Fruit fly (Drosophila melanogaster) whole organism, embryonic: ENCODE results near the gene alien.

Source experiments
- Atf3 ChIP-seq: fragments of 200-800 bp; sonication (Bioruptor generic); optimal IDR thresholded peaks from 3 replicates; lab custom pipeline; 2016; ENCODE audit warnings: missing biosample characterization, missing genetic modification characterization
- CG10267 ChIP-seq: fragments of 200-800 bp; sonication (Bioruptor generic); optimal IDR thresholded peaks from 2 replicates; lab custom pipeline; 2018; ENCODE audit warnings: missing biosample characterization, mild to moderate bottlenecking, missing genetic modification characterization, moderate library complexity
- CG10366 ChIP-seq: fragments of 200-800 bp; sonication (Bioruptor generic); IDR thresholded peaks from 2 replicates; pipeline ENCODE4 v1.3.6; 2022; ENCODE audit warnings: missing biosample characterization, missing genetic modification characterization
- CG11085 ChIP-seq: fragments of 200-800 bp; sonication (Bioruptor generic); IDR thresholded peaks from 2 replicates; pipeline ENCODE4 v1.3.6; 2022; ENCODE audit warnings: missing biosample characterization, missing genetic modification characterization
- CG11093 ChIP-seq: fragments of 200-800 bp; sonication (Bioruptor generic); IDR thresholded peaks from 3 replicates; pipeline ENCODE4 v1.3.6; 2022; ENCODE audit warnings: missing biosample characterization, missing genetic modification characterization
- CG13287 ChIP-seq: fragments of 200-800 bp; sonication (Bioruptor generic); IDR thresholded peaks from 2 replicates; pipeline ENCODE4 v1.3.6; 2022; ENCODE audit warnings: missing biosample characterization, missing genetic modification characterization; ENCODE audit not compliant: partially characterized antibody
- CG13894 ChIP-seq: fragments of 200-800 bp; sonication (Bioruptor generic); optimal IDR thresholded peaks from 3 replicates; lab custom pipeline; 2018; ENCODE audit warnings: missing biosample characterization, mild to moderate bottlenecking, missing genetic modification characterization, moderate library complexity
- CG14014 ChIP-seq: fragments of 200-800 bp; sonication (Bioruptor generic); IDR thresholded peaks from 2 replicates; pipeline ENCODE4 v1.3.6; 2022; ENCODE audit warnings: missing biosample characterization, missing genetic modification characterization
- CG14710 ChIP-seq: fragments of 200-800 bp; sonication (Bioruptor generic); optimal IDR thresholded peaks from 3 replicates; lab custom pipeline; 2019; ENCODE audit warnings: missing biosample characterization, mild to moderate bottlenecking, missing genetic modification characterization, moderate library complexity
- CG15479 ChIP-seq: fragments of 200-800 bp; sonication (Bioruptor generic); optimal IDR thresholded peaks from 3 replicates; lab custom pipeline; 2019; ENCODE audit warnings: missing biosample characterization, mild to moderate bottlenecking, missing genetic modification characterization, moderate library complexity
- CG17186 ChIP-seq: fragments of 200-800 bp; sonication (Bioruptor generic); optimal IDR thresholded peaks from 3 replicates; lab custom pipeline; 2017; ENCODE audit warnings: missing biosample characterization, missing genetic modification reagents, missing genetic modification characterization
- CG17385 ChIP-seq: fragments of 200-800 bp; sonication (Bioruptor generic); optimal IDR thresholded peaks from 3 replicates; lab custom pipeline; 2018; ENCODE audit warnings: missing biosample characterization, mild to moderate bottlenecking, missing genetic modification characterization
- CG17568 ChIP-seq: fragments of 200-800 bp; sonication (Bioruptor generic); optimal IDR thresholded peaks from 2 replicates; lab custom pipeline; 2018; ENCODE audit warnings: missing biosample characterization, mild to moderate bottlenecking, missing genetic modification characterization, moderate library complexity
- CG17829 ChIP-seq: fragments of 200-800 bp; optimal IDR thresholded peaks from 2 replicates; lab custom pipeline; 2019; ENCODE audit warnings: missing biosample characterization, mild to moderate bottlenecking, missing genetic modification characterization, moderate library complexity
- CG18011 ChIP-seq: fragments of 200-800 bp; sonication (Bioruptor generic); optimal IDR thresholded peaks from 2 replicates; lab custom pipeline; 2017; ENCODE audit warnings: missing biosample characterization, missing genetic modification characterization, mild to moderate bottlenecking, moderate library complexity, missing genotype
- CG18262 ChIP-seq: fragments of 200-800 bp; optimal IDR thresholded peaks from 3 replicates; lab custom pipeline; 2019; ENCODE audit warnings: missing biosample characterization, mild to moderate bottlenecking, missing genetic modification characterization, moderate library complexity
- CG18599 ChIP-seq: fragments of 200-800 bp; sonication (Bioruptor generic); optimal IDR thresholded peaks from 3 replicates; lab custom pipeline; 2017; ENCODE audit warnings: missing biosample characterization, missing genetic modification characterization, mild to moderate bottlenecking, moderate library complexity, missing genetic modification reagents
- CG31441 ChIP-seq: fragments of 200-800 bp; sonication (Bioruptor generic); IDR thresholded peaks from 2 replicates; pipeline ENCODE4 v1.3.6; 2022; ENCODE audit warnings: missing biosample characterization, missing genetic modification characterization
- CG32767 ChIP-seq: fragments of 200-800 bp; sonication (Bioruptor generic); IDR thresholded peaks from 2 replicates; pipeline ENCODE4 v1.3.6; 2022; ENCODE audit warnings: missing biosample characterization, missing genetic modification characterization
- CG3281 ChIP-seq: fragments of 200-800 bp; sonication (Bioruptor generic); optimal IDR thresholded peaks from 3 replicates; lab custom pipeline; 2017; ENCODE audit warnings: missing biosample characterization, mild to moderate bottlenecking, missing genetic modification characterization
- CG5180 ChIP-seq: fragments of 200-800 bp; sonication (Bioruptor generic); optimal IDR thresholded peaks from 3 replicates; lab custom pipeline; 2017; ENCODE audit warnings: missing biosample characterization, missing genetic modification characterization, mild to moderate bottlenecking, moderate library complexity, missing genetic modification reagents
- CG5953 ChIP-seq: fragments of 200-800 bp; sonication (Bioruptor generic); IDR thresholded peaks from 2 replicates; pipeline ENCODE4 v1.3.6; 2022; ENCODE audit warnings: missing biosample characterization, missing genetic modification characterization
- CG6689 ChIP-seq: fragments of 200-800 bp; sonication (Bioruptor generic); IDR thresholded peaks from 2 replicates; pipeline ENCODE4 v1.3.6; 2022; ENCODE audit warnings: missing biosample characterization, missing genetic modification characterization
- CG7372 ChIP-seq: fragments of 200-800 bp; sonication (Bioruptor generic); IDR thresholded peaks from 2 replicates; pipeline ENCODE4 v1.3.6; 2022; ENCODE audit warnings: missing biosample characterization, missing genetic modification characterization
- CG9437 ChIP-seq: fragments of 200-800 bp; sonication (Bioruptor generic); optimal IDR thresholded peaks from 2 replicates; lab custom pipeline; 2018; ENCODE audit warnings: missing biosample characterization, mild to moderate bottlenecking, missing genetic modification characterization
- CHES-1-like ChIP-seq: fragments of 200-800 bp; sonication (Bioruptor generic); optimal IDR thresholded peaks from 2 replicates; lab custom pipeline; 2016; ENCODE audit warnings: missing biosample characterization, missing genetic modification characterization
- Drgx ChIP-seq: fragments of 200-800 bp; sonication (Bioruptor generic); IDR thresholded peaks from 2 replicates; pipeline ENCODE4 v1.3.6; 2022; ENCODE audit warnings: missing biosample characterization, missing genetic modification characterization
- Rfx ChIP-seq: fragments of 200-800 bp; sonication (Bioruptor generic); IDR thresholded peaks from 2 replicates; pipeline ENCODE4 v1.3.6; 2022; ENCODE audit warnings: missing biosample characterization, missing genetic modification characterization
- Scr ChIP-seq: fragments of 200-800 bp; sonication (Bioruptor generic); IDR thresholded peaks from 2 replicates; pipeline ENCODE4 v1.3.6; 2022; ENCODE audit warnings: missing biosample characterization, missing genetic modification characterization; ENCODE audit not compliant: partially characterized antibody
- Usf ChIP-seq: fragments of 200-800 bp; sonication (Bioruptor generic); optimal IDR thresholded peaks from 2 replicates; lab custom pipeline; 2017; ENCODE audit warnings: missing genotype, missing biosample characterization, missing genetic modification characterization
- YL-1 ChIP-seq: fragments of 200-800 bp; sonication (Bioruptor generic); optimal IDR thresholded peaks from 3 replicates; lab custom pipeline; 2017; ENCODE audit warnings: missing biosample characterization, mild to moderate bottlenecking, missing genetic modification characterization
- cad ChIP-seq: fragments of >200 bp; optimal IDR thresholded peaks from 2 replicates; lab custom pipeline; 2017; ENCODE audit warnings: missing biosample characterization, missing genetic modification characterization
- cato ChIP-seq: fragments of 200-800 bp; sonication (Bioruptor generic); optimal IDR thresholded peaks from 2 replicates; lab custom pipeline; 2016; ENCODE audit warnings: missing biosample characterization, missing genetic modification characterization, borderline replicate concordance
- crc ChIP-seq: fragments of 200-800 bp; sonication (Bioruptor generic); optimal IDR thresholded peaks from 2 replicates; lab custom pipeline; 2016; ENCODE audit warnings: missing biosample characterization, missing genetic modification characterization
- danr ChIP-seq: fragments of 200-800 bp; sonication (Bioruptor generic); IDR thresholded peaks from 2 replicates; pipeline ENCODE4 v1.3.6; 2022; ENCODE audit warnings: missing biosample characterization, missing genetic modification characterization
- fd102C ChIP-seq: fragments of 200-800 bp; sonication (Bioruptor generic); optimal IDR thresholded peaks from 2 replicates; lab custom pipeline; 2018; ENCODE audit warnings: missing biosample characterization, mild to moderate bottlenecking, missing genetic modification characterization, moderate library complexity
- h ChIP-seq: fragments of >200 bp; optimal IDR thresholded peaks from 2 replicates; lab custom pipeline; 2017
- insv ChIP-seq, 2 experiments: fragments of 200-800 bp; sonication (Bioruptor generic); optimal IDR thresholded peaks; 3 replicates each; lab custom pipeline; 2016 to 2018; ENCODE audit warnings: missing biosample characterization in 2 of 2, missing genetic modification characterization in 2 of 2
- mam ChIP-seq: fragments of 200-800 bp; sonication (Bioruptor generic); optimal IDR thresholded peaks from 3 replicates; lab custom pipeline; 2016; ENCODE audit warnings: missing biosample characterization, missing genetic modification characterization
- nom ChIP-seq: fragments of 200-800 bp; sonication (Bioruptor generic); optimal IDR thresholded peaks from 2 replicates; lab custom pipeline; 2017; ENCODE audit warnings: missing biosample characterization, missing genetic modification characterization, mild to moderate bottlenecking, moderate library complexity, missing genetic modification reagents
- pho ChIP-seq: fragments of 200-800 bp; sonication (Bioruptor generic); optimal IDR thresholded peaks from 2 replicates; lab custom pipeline; 2016; ENCODE audit warnings: missing biosample characterization, missing genetic modification characterization
- phol ChIP-seq: fragments of 200-800 bp; sonication (Bioruptor generic); optimal IDR thresholded peaks from 3 replicates; lab custom pipeline; 2018; ENCODE audit warnings: missing biosample characterization, mild to moderate bottlenecking, missing genetic modification characterization, moderate library complexity
- pita ChIP-seq: fragments of 200-800 bp; sonication (Bioruptor generic); optimal IDR thresholded peaks from 2 replicates; lab custom pipeline; 2017; ENCODE audit warnings: missing biosample characterization, mild to moderate bottlenecking, missing genetic modification characterization
- ranshi ChIP-seq: fragments of 200-800 bp; sonication (Bioruptor generic); IDR thresholded peaks from 2 replicates; pipeline ENCODE4 v1.3.6; 2022; ENCODE audit warnings: missing biosample characterization, missing genetic modification characterization
- schlank ChIP-seq: fragments of 200-800 bp; sonication (Bioruptor generic); optimal IDR thresholded peaks from 2 replicates; lab custom pipeline; 2018; ENCODE audit warnings: missing biosample characterization, mild to moderate bottlenecking, missing genetic modification characterization
- sd ChIP-seq: fragments of 200-800 bp; sonication (Bioruptor generic); optimal IDR thresholded peaks from 3 replicates; lab custom pipeline; 2018; ENCODE audit warnings: missing biosample characterization, mild to moderate bottlenecking, missing genetic modification characterization, moderate library complexity
- tll ChIP-seq, 2 experiments: fragments of 200-800 bp in 1 of 2; fragments of >200 bp in 1 of 2; sonication (Bioruptor generic) in 1 of 2; optimal IDR thresholded peaks; 2 replicates each; lab custom pipeline; 2017 to 2019; ENCODE audit warnings: missing biosample characterization in 2 of 2, missing genetic modification characterization in 2 of 2, mild to moderate bottlenecking in 1 of 2, moderate library complexity in 1 of 2
- tna ChIP-seq: fragments of 200-800 bp; sonication (Bioruptor generic); IDR thresholded peaks from 2 replicates; pipeline ENCODE4 v1.3.6; 2022; ENCODE audit warnings: missing biosample characterization, missing genetic modification characterization; ENCODE audit not compliant: partially characterized antibody
- twi ChIP-seq: fragments of 200-800 bp; optimal IDR thresholded peaks from 2 replicates; lab custom pipeline; 2019; ENCODE audit warnings: missing biosample characterization, mild to moderate bottlenecking, missing genetic modification characterization, moderate library complexity
- yki ChIP-seq: fragments of >200 bp; optimal IDR thresholded peaks from 3 replicates; lab custom pipeline; 2018

The alien gene

DNA sequence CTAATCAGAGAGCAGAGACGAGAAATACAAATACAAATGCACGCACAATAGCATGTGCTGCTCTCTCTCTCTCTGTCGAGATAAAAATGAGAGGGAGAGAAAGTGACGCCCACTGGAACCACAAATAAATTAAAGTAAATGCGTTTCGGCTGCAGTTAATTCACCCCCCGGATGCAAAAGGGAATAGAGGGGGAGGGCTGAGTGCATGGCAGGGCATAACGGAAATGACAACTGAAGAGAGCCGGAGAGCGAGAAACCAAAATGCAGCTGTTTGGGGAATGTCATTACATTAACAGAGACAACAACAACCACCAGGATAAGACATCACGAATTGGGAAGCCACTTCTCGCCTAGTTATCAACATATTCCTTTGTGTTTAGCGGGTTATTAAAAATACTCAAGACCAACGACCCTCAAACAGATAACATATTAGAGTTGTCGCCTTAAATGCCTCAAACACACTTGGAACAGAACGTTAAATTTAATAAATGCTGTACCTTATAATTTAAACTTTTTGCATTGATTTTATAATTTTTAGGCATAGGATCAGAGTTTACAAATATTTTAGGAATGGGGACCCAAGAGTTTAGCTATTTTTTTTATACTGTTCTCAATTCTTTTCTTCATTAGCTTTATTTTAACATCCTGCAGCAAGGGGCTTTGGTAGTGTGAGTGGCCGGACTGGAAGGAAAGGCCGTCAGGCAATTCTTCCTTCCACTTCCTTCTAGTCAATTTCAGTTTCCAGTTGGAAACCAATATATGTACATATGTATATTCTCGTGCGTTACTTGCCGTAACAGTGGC is 47.1 kb downstream of the alien start (continued):
- TF ChIP-seq CG18011 (GFP tag; lab: Kevin White, UChicago) (no peak), Atf3 (GFP tag; lab: Kevin White, UChicago) (no peak), pita (no peak), CG32767 (GFP tag; lab: Robert Waterston, UW) (no peak), CG15479 (GFP tag; lab: Kevin White, UChicago) (peak; percentile 42), CG13287 (GFP tag; lab: Robert Waterston, UW) (no peak), CG14710 (tag; lab: Kevin White, UChicago) (peak; percentile 11), fd102C (GFP tag; lab: Kevin White, UChicago) (no peak), schlank (tag; lab: Kevin White, UChicago) (no peak), CG18262 (peak; percentile 28), CG5180 (no peak), phol (tag; lab: Kevin White, UChicago) (peak; percentile 13), CG10267 (peak; percentile 14), crc (no peak), CG11093 (no peak), CG5953 (no peak), CG13894 (no peak), cad (GFP tag; lab: Kevin White, UChicago) (no peak), cato (no peak), CG14014 (GFP tag; lab: Robert Waterston, UW) (no peak), Rfx (GFP tag; lab: Robert Waterston, UW) (no peak), pho (GFP tag; lab: Kevin White, UChicago) (no peak), tll (GFP tag; optimal IDR thresholded peaks at IDR 0.05; lab: Kevin White, UChicago) (no peak), nom (GFP tag; lab: Kevin White, UChicago) (peak; percentile 29), CG17186 (GFP tag; lab: Kevin White, UChicago) (no peak), CG10366 (GFP tag; lab: Robert Waterston, UW) (no peak), danr (GFP tag; lab: Robert Waterston, UW) (no peak), CG9437 (GFP tag; lab: Kevin White, UChicago) (no peak), twi (tag; lab: Kevin White, UChicago) (no peak), yki (lab: Kevin White, UChicago) (peak; percentile 54), ranshi (no peak), CG18599 (GFP tag; lab: Kevin White, UChicago) (no peak), CHES-1-like (GFP tag; lab: Kevin White, UChicago) (no peak), CG11085 (GFP tag; lab: Robert Waterston, UW) (no peak), CG17385 (GFP tag; lab: Kevin White, UChicago) (no peak), CG3281 (GFP tag; lab: Kevin White, UChicago) (no peak), CG17829 (no peak), Scr (no peak), Drgx (GFP tag; lab: Robert Waterston, UW) (peak; percentile 21; the same call in 1 of the 2 replicates), CG7372 (GFP tag; lab: Robert Waterston, UW) (no peak), CG6689 (no peak), Usf (GFP tag; lab: Kevin White, UChicago) (no peak), YL-1 (no peak), sd (tag; lab: Kevin White, UChicago) (peak; percentile 38), h (no peak), insv (GFP tag; optimal IDR thresholded peaks at IDR 0.05; lab: Kevin White, UChicago) (peak in 1 of 2 experiments; percentile 47), CG31441 (GFP tag; lab: Robert Waterston, UW) (no peak), mam (GFP tag; lab: Kevin White, UChicago) (no peak), CG17568 (GFP tag; lab: Kevin White, UChicago) (no peak), tna (no peak)
